Worm (Caenorhabditis elegans) whole organism, L4 larva: ENCODE measurements around the gene fbxa-213.

Source experiments
- F10B5.3 ChIP-seq: sonication (generic microtip); optimal IDR thresholded peaks from 2 replicates; lab custom pipeline; 2016; ENCODE audit warnings: mild to moderate bottlenecking, missing genetic modification characterization, missing compliant biosample characterization
- T20F7.1 ChIP-seq: fragments of 200-800 bp; sonication (Bioruptor generic); optimal IDR thresholded peaks from 2 replicates; lab custom pipeline; 2018; ENCODE audit warnings: mild to moderate bottlenecking, missing genetic modification characterization, missing compliant biosample characterization
- Y105C5A.15 ChIP-seq: fragments of 200-800 bp; sonication (Bioruptor generic); IDR thresholded peaks from 2 replicates; pipeline ENCODE4 v1.3.6; 2022; ENCODE audit warnings: missing genetic modification characterization, missing compliant biosample characterization
- Y48G9A.11 ChIP-seq: fragments of 200-800 bp; sonication (Bioruptor generic); IDR thresholded peaks from 2 replicates; pipeline ENCODE4 v1.3.6; 2022; ENCODE audit warnings: missing genetic modification reagents, missing genetic modification characterization, missing compliant biosample characterization
- Y5F2A.4 ChIP-seq: fragments of 200-800 bp; sonication (Bioruptor generic); optimal IDR thresholded peaks from 2 replicates; lab custom pipeline; 2018; ENCODE audit warnings: mild to moderate bottlenecking, missing genetic modification characterization, missing compliant biosample characterization
- aha-1 ChIP-seq: fragments of 150-350 bp; peaks from one replicate; lab custom pipeline; 2014; ENCODE audit warnings: missing biosample characterization, missing genetic modification characterization
- aly-2 ChIP-seq: sonication (generic microtip); optimal IDR thresholded peaks from 2 replicates; lab custom pipeline; 2018; ENCODE audit warnings: missing biosample characterization, missing genetic modification characterization
- ceh-28 ChIP-seq: fragments of 150-350 bp; optimal IDR thresholded peaks from 2 replicates; lab custom pipeline; 2014; ENCODE audit warnings: missing biosample characterization, missing genetic modification reagents, missing genetic modification characterization
- ceh-32 ChIP-seq: sonication (generic microtip); optimal IDR thresholded peaks from 2 replicates; lab custom pipeline; 2016; ENCODE audit warnings: mild to moderate bottlenecking, missing genetic modification characterization, missing compliant biosample characterization; ENCODE audit not compliant: poor library complexity
- ces-1 ChIP-seq: fragments of 150-350 bp; sonication (generic microtip); optimal IDR thresholded peaks from 4 replicates; lab custom pipeline; 2014; ENCODE audit warnings: missing biosample characterization, missing genetic modification reagents, missing genetic modification characterization
- ctbp-1 ChIP-seq: fragments of 200-800 bp; sonication (Bioruptor generic); IDR thresholded peaks from 2 replicates; pipeline ENCODE4 v1.3.6; 2022; ENCODE audit warnings: missing genetic modification reagents, missing genetic modification characterization, missing compliant biosample characterization
- daf-16 ChIP-seq, 3 experiments: sonication (generic microtip); optimal IDR thresholded peaks; 2 replicates each; lab custom pipeline; 2016 to 2017; ENCODE audit warnings: missing genetic modification characterization in 3 of 3, missing genetic modification reagents in 3 of 3, mild to moderate bottlenecking in 2 of 3, missing compliant biosample characterization in 2 of 3, missing biosample characterization in 1 of 3, moderate library complexity in 1 of 3
- dmd-8 ChIP-seq: fragments of 200-800 bp; sonication (Bioruptor generic); IDR thresholded peaks from 2 replicates; pipeline ENCODE4 v1.3.6; 2022; ENCODE audit warnings: missing genetic modification characterization, missing compliant biosample characterization
- dpl-1 ChIP-seq: fragments of 150-350 bp; optimal IDR thresholded peaks from 2 replicates; lab custom pipeline; 2014; ENCODE audit warnings: missing biosample characterization, missing genetic modification reagents, missing genetic modification characterization
- duxl-1 ChIP-seq: sonication (generic microtip); optimal IDR thresholded peaks from 2 replicates; lab custom pipeline; 2016; ENCODE audit warnings: mild to moderate bottlenecking, missing genetic modification characterization, moderate library complexity, missing compliant biosample characterization; ENCODE audit not compliant: poor library complexity
- dve-1 ChIP-seq: sonication (generic microtip); optimal IDR thresholded peaks from 2 replicates; lab custom pipeline; 2017; ENCODE audit warnings: antibody characterized with exemption, mild to moderate bottlenecking, missing genetic modification characterization, missing compliant biosample characterization; ENCODE audit not compliant: insufficient read depth
- egl-27 ChIP-seq: sonication (generic microtip); optimal IDR thresholded peaks from 3 replicates; lab custom pipeline; 2017; ENCODE audit warnings: missing biosample characterization, missing genetic modification reagents, missing genetic modification characterization
- egl-43 ChIP-seq: fragments of 200-800 bp; sonication (Bioruptor generic); IDR thresholded peaks from 2 replicates; pipeline ENCODE4 v1.3.6; 2022; ENCODE audit warnings: missing genetic modification reagents, missing genetic modification characterization, missing compliant biosample characterization
- hlh-11 ChIP-seq: fragments of 200-800 bp; sonication (Bioruptor generic); optimal IDR thresholded peaks from 2 replicates; lab custom pipeline; 2018; ENCODE audit warnings: mild to moderate bottlenecking, missing genetic modification characterization, missing compliant biosample characterization
- hlh-30 ChIP-seq: sonication (generic microtip); optimal IDR thresholded peaks from 2 replicates; lab custom pipeline; 2017; ENCODE audit warnings: antibody characterized with exemption, mild to moderate bottlenecking, missing genetic modification characterization, missing compliant biosample characterization; ENCODE audit not compliant: insufficient read depth
- lin-1 ChIP-seq: fragments of 200-800 bp; sonication (Bioruptor generic); IDR thresholded peaks from 2 replicates; pipeline ENCODE4 v1.3.6; 2022; ENCODE audit warnings: missing genetic modification reagents, missing genetic modification characterization, missing compliant biosample characterization
- lin-13 ChIP-seq: fragments of 150-350 bp; optimal IDR thresholded peaks from 2 replicates; lab custom pipeline; 2014; ENCODE audit warnings: missing biosample characterization, missing genetic modification reagents, missing genetic modification characterization
- lin-38 ChIP-seq: fragments of 200-800 bp; sonication (Bioruptor generic); IDR thresholded peaks from 2 replicates; pipeline ENCODE4 v1.3.6; 2022; ENCODE audit warnings: missing genetic modification reagents, missing genetic modification characterization, missing compliant biosample characterization
- lsy-2 ChIP-seq, 2 experiments: fragments of 150-350 bp in 1 of 2; sonication (generic microtip) in 1 of 2; optimal IDR thresholded peaks; 2 replicates each; lab custom pipeline; 2014 to 2017; ENCODE audit warnings: missing biosample characterization in 2 of 2, missing genetic modification characterization in 2 of 2
- mdl-1 ChIP-seq, 2 experiments: fragments of 150-350 bp in 1 of 2; sonication (generic microtip) in 1 of 2; optimal IDR thresholded peaks; 2 replicates each; lab custom pipeline; 2014 to 2017; ENCODE audit warnings: missing biosample characterization in 2 of 2, missing genetic modification characterization in 2 of 2
- mdt-29 ChIP-seq: fragments of 200-800 bp; sonication (Bioruptor generic); IDR thresholded peaks from 2 replicates; pipeline ENCODE4 v1.3.6; 2022; ENCODE audit warnings: missing genetic modification reagents, missing genetic modification characterization, missing compliant biosample characterization
- mep-1 ChIP-seq: fragments of 150-350 bp; sonication (generic microtip); optimal IDR thresholded peaks from 3 replicates; lab custom pipeline; 2014; ENCODE audit warnings: missing biosample characterization, missing genetic modification characterization
- mes-2 ChIP-seq: sonication (generic microtip); optimal IDR thresholded peaks from 2 replicates; lab custom pipeline; 2016; ENCODE audit warnings: missing genotype, mild to moderate bottlenecking, missing genetic modification characterization, missing compliant biosample characterization; ENCODE audit not compliant: poor library complexity, severe bottlenecking
- mxl-3 ChIP-seq: fragments of 200-800 bp; sonication (Bioruptor generic); optimal IDR thresholded peaks from 2 replicates; lab custom pipeline; 2018; ENCODE audit warnings: mild to moderate bottlenecking, missing genetic modification characterization, missing compliant biosample characterization
- nhr-102 ChIP-seq: sonication (generic microtip); optimal IDR thresholded peaks from 2 replicates; lab custom pipeline; 2016; ENCODE audit warnings: mild to moderate bottlenecking, missing genetic modification characterization, moderate library complexity, missing compliant biosample characterization
- nhr-111 ChIP-seq: fragments of 200-800 bp; sonication (Bioruptor generic); optimal IDR thresholded peaks from 2 replicates; lab custom pipeline; 2018; ENCODE audit warnings: mild to moderate bottlenecking, missing genetic modification characterization, missing compliant biosample characterization
- nhr-25 ChIP-seq: sonication (generic microtip); optimal IDR thresholded peaks from 2 replicates; lab custom pipeline; 2017; ENCODE audit warnings: missing genetic modification characterization, mild to moderate bottlenecking, missing compliant biosample characterization, antibody characterized with exemption, moderate library complexity, borderline replicate concordance; ENCODE audit not compliant: insufficient read depth
- nhr-28 ChIP-seq: fragments of 150-350 bp; optimal IDR thresholded peaks from 2 replicates; lab custom pipeline; 2014; ENCODE audit warnings: missing biosample characterization, missing genetic modification characterization
- nhr-42 ChIP-seq: fragments of 200-800 bp; sonication (Bioruptor generic); IDR thresholded peaks from 2 replicates; pipeline ENCODE4 v1.3.6; 2022; ENCODE audit warnings: missing genetic modification characterization, missing compliant biosample characterization
- nhr-77 ChIP-seq: fragments of 150-350 bp; optimal IDR thresholded peaks from 2 replicates; lab custom pipeline; 2014; ENCODE audit warnings: missing biosample characterization, missing genetic modification characterization
- pha-4 ChIP-seq, 2 experiments: fragments of 150-350 bp in 1 of 2; fragments of 200-800 bp in 1 of 2; sonication (Bioruptor generic) in 1 of 2; IDR thresholded peaks in 1 of 2; optimal IDR thresholded peaks in 1 of 2; 2 replicates each; pipeline versions ENCODE4 v1.3.6 to Lab custom; 2014 to 2022; ENCODE audit warnings: missing genetic modification characterization in 2 of 2, missing genetic modification reagents in 2 of 2, missing biosample characterization in 1 of 2, missing compliant biosample characterization in 1 of 2
- php-3 ChIP-seq: fragments of 200-800 bp; sonication (Bioruptor generic); IDR thresholded peaks from 2 replicates; pipeline ENCODE4 v1.3.6; 2022; ENCODE audit warnings: missing genetic modification reagents, missing genetic modification characterization, missing compliant biosample characterization
- pqm-1 ChIP-seq: sonication (generic microtip); optimal IDR thresholded peaks from 2 replicates; lab custom pipeline; 2017; ENCODE audit warnings: missing biosample characterization, missing genetic modification characterization
- skn-1 ChIP-seq: fragments of 150-350 bp; optimal IDR thresholded peaks from 2 replicates; lab custom pipeline; 2014; ENCODE audit warnings: missing biosample characterization, missing genetic modification characterization
- spr-3 ChIP-seq: fragments of 200-800 bp; sonication (Bioruptor generic); optimal IDR thresholded peaks from 2 replicates; lab custom pipeline; 2018; ENCODE audit warnings: mild to moderate bottlenecking, missing genetic modification characterization, missing compliant biosample characterization
- tag-97 ChIP-seq: fragments of 200-800 bp; sonication (Bioruptor generic); IDR thresholded peaks from 2 replicates; pipeline ENCODE4 v1.3.6; 2022; ENCODE audit warnings: missing genetic modification characterization, missing compliant biosample characterization
- tra-1 ChIP-seq: fragments of 200-800 bp; sonication (Bioruptor generic); IDR thresholded peaks from 2 replicates; pipeline ENCODE4 v1.3.6; 2022; ENCODE audit warnings: missing genetic modification reagents, missing genetic modification characterization, missing compliant biosample characterization
- unc-130 ChIP-seq: sonication (generic microtip); optimal IDR thresholded peaks from 2 replicates; lab custom pipeline; 2016; ENCODE audit warnings: missing genetic modification reagents, missing genetic modification characterization, missing compliant biosample characterization
- unc-39 ChIP-seq: sonication (generic microtip); optimal IDR thresholded peaks from 2 replicates; lab custom pipeline; 2017; ENCODE audit warnings: missing biosample characterization, missing genetic modification characterization
- unc-62 ChIP-seq, 3 experiments: fragments of 150-350 bp in 1 of 3; sonication (generic microtip); optimal IDR thresholded peaks in 2 of 3; peaks in 1 of 3; 1 replicate in 1 of 3; 2 replicates in 2 of 3; lab custom pipeline; 2014 to 2017; ENCODE audit warnings: missing biosample characterization in 3 of 3, missing genetic modification characterization in 3 of 3, missing genetic modification reagents in 3 of 3, missing genotype in 1 of 3
- zag-1 ChIP-seq: fragments of 150-350 bp; optimal IDR thresholded peaks from 2 replicates; lab custom pipeline; 2014; ENCODE audit warnings: missing biosample characterization, missing genetic modification characterization
- zip-2 ChIP-seq: fragments of 150-350 bp; optimal IDR thresholded peaks from 2 replicates; lab custom pipeline; 2014; ENCODE audit warnings: missing biosample characterization, missing genetic modification characterization
- ztf-7 ChIP-seq: fragments of 150-350 bp; optimal IDR thresholded peaks from 2 replicates; lab custom pipeline; 2014; ENCODE audit warnings: missing biosample characterization, missing genetic modification characterization

Gene fbxa-213

DNA sequence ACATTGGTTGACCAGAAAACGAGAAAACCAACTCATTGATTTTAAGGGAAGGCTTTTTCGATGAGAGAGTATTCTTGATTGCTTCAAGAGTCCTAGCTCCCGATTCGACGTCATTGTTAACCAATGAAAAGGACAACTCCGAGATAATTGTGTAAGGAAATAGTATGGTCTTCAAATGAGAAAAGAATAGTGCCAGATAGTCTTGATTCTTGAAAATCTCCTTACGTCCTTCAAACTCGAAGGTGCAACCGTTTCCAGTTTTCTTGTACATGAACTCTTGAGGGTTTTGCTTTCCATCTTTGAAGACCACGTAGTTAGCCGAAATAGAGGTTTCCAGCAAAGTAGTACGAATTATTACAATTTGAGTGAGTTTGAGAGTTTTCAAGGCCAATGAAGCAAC lies 25.4 kb downstream of the fbxa-213 start:
- TF ChIP-seq ztf-7 (tag; lab: Kevin White, UChicago) (no peak), unc-62 (GFP tag; optimal IDR thresholded peaks at IDR 0.05 in 1 of 2; lab: Kevin White, UChicago) (peak in 1 of 2 experiments; percentile 93), unc-62 (tag; optimal IDR thresholded peaks at IDR 0.05; lab: Kevin White, UChicago) (no peak)
- TF ChIP-seq, all 104 proteins: peak for 1

DNA sequence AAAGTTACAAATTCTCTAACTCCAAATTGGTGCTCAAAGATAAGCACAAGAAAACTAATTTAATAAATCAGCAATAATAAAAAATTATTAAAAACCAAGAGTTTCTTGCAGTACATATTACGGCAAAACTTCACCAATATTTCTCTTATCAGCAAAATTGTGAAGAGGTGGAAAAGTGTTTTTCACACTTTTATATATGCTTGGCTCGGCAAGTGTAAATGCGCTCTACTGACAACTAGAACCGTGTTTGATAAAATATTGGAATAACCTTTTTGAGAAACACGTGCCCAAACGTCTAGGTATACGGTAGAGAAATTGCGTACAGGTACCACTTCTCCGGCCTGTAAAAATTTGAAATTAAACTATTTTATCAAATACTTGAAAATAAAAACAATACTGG lies 27.3 kb downstream of the fbxa-213 start, which contains the start of gene R10E8.8:
Gene R10E8.8 (minus strand): TSS at position 343 of the 400 bp plus-strand sequence.
- TF ChIP-seq nhr-25 (tag; lab: Kevin White, UChicago): no peak
- TF ChIP-seq mep-1 (tag; lab: Kevin White, UChicago): peak; percentile 6
- peak; percentile 67 for TF ChIP-seq lin-38 (GFP tag; lab: Robert Waterston, UW)
- no peak for TF ChIP-seq nhr-42 (GFP tag; lab: Robert Waterston, UW)
- TF ChIP-seq unc-39: no peak
- TF ChIP-seq pha-4 (GFP tag; IDR thresholded peaks at IDR 0.05; lab: Robert Waterston, UW): no peak
- no peak for TF ChIP-seq pha-4 (tag; optimal IDR thresholded peaks at IDR 0.05; lab: Kevin White, UChicago)
- no peak for TF ChIP-seq mes-2 (tag; lab: Kevin White, UChicago)
- no peak for TF ChIP-seq Y5F2A.4 (GFP tag; lab: Kevin White, UChicago)
- TF ChIP-seq mxl-3: peak; percentile 9
- no peak for TF ChIP-seq dpl-1 (GFP tag; lab: Kevin White, UChicago)
- peak; percentile 77 for TF ChIP-seq pqm-1 (tag; lab: Kevin White, UChicago)
- no peak for TF ChIP-seq Y48G9A.11 (GFP tag; lab: Robert Waterston, UW)
- no peak for TF ChIP-seq Y105C5A.15 (GFP tag; lab: Robert Waterston, UW)
- TF ChIP-seq zip-2: no peak
- no peak for TF ChIP-seq php-3
- no peak for TF ChIP-seq ctbp-1 (GFP tag; lab: Robert Waterston, UW)
- TF ChIP-seq T20F7.1: no peak
- TF ChIP-seq lin-1 (GFP tag; lab: Robert Waterston, UW): no peak
- TF ChIP-seq tag-97 (GFP tag; lab: Robert Waterston, UW): no peak
- TF ChIP-seq nhr-102 (tag; lab: Kevin White, UChicago): no peak
- no peak for TF ChIP-seq spr-3 (GFP tag; lab: Kevin White, UChicago)
- TF ChIP-seq unc-130: no peak
- no peak for TF ChIP-seq tra-1
- no peak for TF ChIP-seq mdt-29
- no peak for TF ChIP-seq dmd-8 (GFP tag; lab: Robert Waterston, UW)
- no peak for TF ChIP-seq ceh-32 (tag; lab: Kevin White, UChicago)
- no peak for TF ChIP-seq skn-1 (tag; lab: Kevin White, UChicago)
- TF ChIP-seq nhr-111 (GFP tag; lab: Kevin White, UChicago): no peak
- TF ChIP-seq lsy-2 (tag; optimal IDR thresholded peaks at IDR 0.05; lab: Kevin White, UChicago): peak in 1 of 2 experiments; percentile 41
- no peak for TF ChIP-seq mdl-1 (tag; optimal IDR thresholded peaks at IDR 0.05; lab: Kevin White, UChicago)
- TF ChIP-seq F10B5.3 (tag; lab: Kevin White, UChicago): no peak
- no peak for TF ChIP-seq aha-1 (tag; lab: Kevin White, UChicago)
- peak; percentile 15 for TF ChIP-seq nhr-77 (tag; lab: Kevin White, UChicago)
- TF ChIP-seq lin-13 (GFP tag; lab: Kevin White, UChicago): no peak
- TF ChIP-seq nhr-28 (tag; lab: Kevin White, UChicago): peak; percentile 68
- no peak for TF ChIP-seq duxl-1 (tag; lab: Kevin White, UChicago)
- TF ChIP-seq egl-27 (tag; lab: Kevin White, UChicago): no peak
- no peak for TF ChIP-seq ces-1 (GFP tag; lab: Kevin White, UChicago)
- no peak for TF ChIP-seq daf-16 (GFP tag; optimal IDR thresholded peaks at IDR 0.05; lab: Kevin White, UChicago)
- peak; percentile 81 for TF ChIP-seq daf-16 (tag; optimal IDR thresholded peaks at IDR 0.05; lab: Kevin White, UChicago)
- TF ChIP-seq hlh-30 (tag; lab: Kevin White, UChicago): no peak
- no peak for TF ChIP-seq zag-1 (tag; lab: Kevin White, UChicago)
- peak; percentile 75 for TF ChIP-seq dve-1 (tag; lab: Kevin White, UChicago)
- TF ChIP-seq hlh-11 (tag; lab: Kevin White, UChicago): peak; percentile 35
- no peak for TF ChIP-seq ceh-28 (tag; lab: Kevin White, UChicago)
- TF ChIP-seq egl-43 (GFP tag; lab: Robert Waterston, UW): no peak
- TF ChIP-seq aly-2 (tag; lab: Kevin White, UChicago): no peak
